Worm (Caenorhabditis elegans) whole organism, young adult: Measurements from ENCODE around the gene clc-27.

Experiments
- B0019.2 ChIP-seq: fragments of 200-800 bp; sonication (Bioruptor generic); conservative IDR thresholded peaks from 2 replicates; pipeline ENCODE4 v1.3.6; 2022; ENCODE audit warnings: missing genetic modification reagents, missing genetic modification characterization, missing compliant biosample characterization
- B0261.1 ChIP-seq: sonication (generic microtip); optimal IDR thresholded peaks from 2 replicates; lab custom pipeline; 2016; ENCODE audit warnings: mild to moderate bottlenecking, missing genetic modification characterization, moderate library complexity, missing compliant biosample characterization
- C17E4.6 ChIP-seq: fragments of 200-800 bp; sonication (Bioruptor generic); IDR thresholded peaks from 2 replicates; pipeline ENCODE4 v1.3.6; 2022; ENCODE audit warnings: missing genetic modification reagents, missing genetic modification characterization, missing compliant biosample characterization
- F37B4.10 ChIP-seq: fragments of 200-800 bp; sonication (Bioruptor generic); IDR thresholded peaks from 2 replicates; pipeline ENCODE4 v1.3.6; 2022; ENCODE audit warnings: missing genetic modification characterization, missing compliant biosample characterization
- F49E8.2 ChIP-seq: sonication (generic microtip); optimal IDR thresholded peaks from 3 replicates; lab custom pipeline; 2017; ENCODE audit warnings: missing genetic modification characterization, mild to moderate bottlenecking, missing compliant biosample characterization, antibody characterized with exemption, moderate library complexity; ENCODE audit not compliant: insufficient read depth
- F57C9.4 ChIP-seq: sonication (generic microtip); optimal IDR thresholded peaks from 2 replicates; lab custom pipeline; 2017; ENCODE audit warnings: mild to moderate bottlenecking, missing genetic modification characterization, missing compliant biosample characterization
- Y53G8AR.9 ChIP-seq: fragments of 200-800 bp; sonication (Bioruptor generic); conservative IDR thresholded peaks from 2 replicates; pipeline ENCODE4 v1.3.6; 2022; ENCODE audit warnings: missing genetic modification reagents, missing genetic modification characterization, missing compliant biosample characterization
- Y79H2A.3 ChIP-seq: fragments of 200-800 bp; sonication (Bioruptor generic); conservative IDR thresholded peaks from 2 replicates; pipeline ENCODE4 v1.3.6; 2022; ENCODE audit warnings: missing genetic modification reagents, missing genetic modification characterization, missing compliant biosample characterization
- Y95B8A.8 ChIP-seq: fragments of 200-800 bp; sonication (Bioruptor generic); IDR thresholded peaks from 2 replicates; pipeline ENCODE4 v1.3.6; 2022; ENCODE audit warnings: missing genetic modification reagents, missing genetic modification characterization, missing compliant biosample characterization
- ZK185.1 ChIP-seq: sonication (generic microtip); optimal IDR thresholded peaks from 2 replicates; lab custom pipeline; 2016; ENCODE audit warnings: mild to moderate bottlenecking, missing genetic modification characterization, missing compliant biosample characterization; ENCODE audit not compliant: poor library complexity, severe bottlenecking
- aptf-2 ChIP-seq: fragments of 200-800 bp; sonication (Bioruptor generic); conservative IDR thresholded peaks from 2 replicates; pipeline ENCODE4 v1.3.6; 2022; ENCODE audit warnings: missing genetic modification reagents, missing genetic modification characterization, missing compliant biosample characterization
- aptf-3 ChIP-seq: fragments of 200-800 bp; sonication (Bioruptor generic); IDR thresholded peaks from 2 replicates; pipeline ENCODE4 v1.3.6; 2022; ENCODE audit warnings: missing genetic modification characterization, missing compliant biosample characterization
- athp-1 ChIP-seq: sonication (generic microtip); optimal IDR thresholded peaks from 2 replicates; lab custom pipeline; 2017; ENCODE audit warnings: mild to moderate bottlenecking, missing genetic modification characterization, missing compliant biosample characterization
- attf-5 ChIP-seq: fragments of 200-800 bp; sonication (Bioruptor generic); optimal IDR thresholded peaks from 2 replicates; lab custom pipeline; 2018; ENCODE audit warnings: mild to moderate bottlenecking, missing genetic modification characterization, missing compliant biosample characterization
- cebp-2 ChIP-seq: fragments of 200-800 bp; sonication (Bioruptor generic); IDR thresholded peaks from 2 replicates; pipeline ENCODE4 v1.3.6; 2022; ENCODE audit warnings: missing genetic modification characterization, missing compliant biosample characterization
- ceh-100 ChIP-seq: fragments of 200-800 bp; sonication (Bioruptor generic); IDR thresholded peaks from 2 replicates; pipeline ENCODE4 v1.3.6; 2022; ENCODE audit warnings: missing genetic modification reagents, missing genetic modification characterization, missing compliant biosample characterization
- ceh-27 ChIP-seq: fragments of 200-800 bp; sonication (Bioruptor generic); optimal IDR thresholded peaks from 2 replicates; lab custom pipeline; 2018; ENCODE audit warnings: mild to moderate bottlenecking, missing genetic modification characterization, moderate library complexity, missing compliant biosample characterization
- ceh-40 ChIP-seq: fragments of 200-800 bp; sonication (Bioruptor generic); IDR thresholded peaks from 2 replicates; pipeline ENCODE4 v1.3.6; 2022; ENCODE audit warnings: missing genetic modification characterization, missing compliant biosample characterization
- ceh-58 ChIP-seq: fragments of 200-800 bp; sonication (Bioruptor generic); IDR thresholded peaks from 2 replicates; pipeline ENCODE4 v1.3.6; 2022; ENCODE audit warnings: missing genetic modification characterization, missing compliant biosample characterization
- ceh-79 ChIP-seq: sonication (generic microtip); optimal IDR thresholded peaks from 2 replicates; lab custom pipeline; 2017; ENCODE audit warnings: mild to moderate bottlenecking, missing genetic modification characterization, missing compliant biosample characterization
- ceh-91 ChIP-seq: fragments of 200-800 bp; sonication (Bioruptor generic); IDR thresholded peaks from 2 replicates; pipeline ENCODE4 v1.3.6; 2022; ENCODE audit warnings: missing genetic modification reagents, missing genetic modification characterization, missing compliant biosample characterization
- dpff-1 ChIP-seq: sonication (generic microtip); optimal IDR thresholded peaks from 2 replicates; lab custom pipeline; 2017; ENCODE audit warnings: mild to moderate bottlenecking, missing genetic modification characterization, missing compliant biosample characterization
- egrh-3 ChIP-seq: fragments of 200-800 bp; sonication (Bioruptor generic); IDR thresholded peaks from 2 replicates; pipeline ENCODE4 v1.3.6; 2022; ENCODE audit warnings: missing genetic modification reagents, missing genetic modification characterization, missing compliant biosample characterization
- ekl-4 ChIP-seq: fragments of 200-800 bp; sonication (Bioruptor generic); IDR thresholded peaks from 2 replicates; pipeline ENCODE4 v1.3.6; 2022; ENCODE audit warnings: missing genetic modification reagents, missing genetic modification characterization, missing compliant biosample characterization
- hmg-1.2 ChIP-seq: fragments of 200-800 bp; sonication (Bioruptor generic); IDR thresholded peaks from 2 replicates; pipeline ENCODE4 v1.3.6; 2022; ENCODE audit warnings: missing genetic modification reagents, missing genetic modification characterization, missing compliant biosample characterization
- let-526 ChIP-seq: fragments of 200-800 bp; sonication (Bioruptor generic); IDR thresholded peaks from 2 replicates; pipeline ENCODE4 v1.3.6; 2022; ENCODE audit warnings: missing genetic modification reagents, missing genetic modification characterization, missing compliant biosample characterization
- let-607 ChIP-seq, 2 experiments: fragments of 200-800 bp in 1 of 2; sonication (Bioruptor generic) in 1 of 2; sonication (generic microtip) in 1 of 2; optimal IDR thresholded peaks; 2 replicates each; lab custom pipeline; 2016 to 2018; ENCODE audit warnings: mild to moderate bottlenecking in 2 of 2, missing compliant biosample characterization in 2 of 2, missing genetic modification characterization in 2 of 2, moderate library complexity in 2 of 2, missing genotype in 1 of 2
- lir-1 ChIP-seq: fragments of 200-800 bp; sonication (Bioruptor generic); conservative IDR thresholded peaks from 2 replicates; pipeline ENCODE4 v1.3.6; 2022; ENCODE audit warnings: missing genetic modification reagents, missing genetic modification characterization, missing compliant biosample characterization
- madf-10 ChIP-seq: sonication (generic microtip); optimal IDR thresholded peaks from 2 replicates; lab custom pipeline; 2016; ENCODE audit warnings: mild to moderate bottlenecking, missing genetic modification characterization, missing compliant biosample characterization
- madf-8 ChIP-seq: fragments of 200-800 bp; sonication (Bioruptor generic); conservative IDR thresholded peaks from 2 replicates; pipeline ENCODE4 v1.3.6; 2022; ENCODE audit warnings: missing genetic modification reagents, missing genetic modification characterization, missing compliant biosample characterization
- mel-28 ChIP-seq: sonication (generic microtip); optimal IDR thresholded peaks from 2 replicates; lab custom pipeline; 2016; ENCODE audit warnings: borderline replicate concordance, mild to moderate bottlenecking, missing genetic modification characterization, missing compliant biosample characterization
- mes-4 ChIP-seq: sonication (generic microtip); optimal IDR thresholded peaks from 2 replicates; lab custom pipeline; 2016; ENCODE audit warnings: missing genotype, missing genetic modification characterization, missing compliant biosample characterization
- nfya-1 ChIP-seq: sonication (generic microtip); optimal IDR thresholded peaks from 2 replicates; lab custom pipeline; 2017; ENCODE audit warnings: antibody characterized with exemption, missing compliant biosample characterization, missing genetic modification characterization, borderline replicate concordance; ENCODE audit not compliant: insufficient read depth
- nfya-2 ChIP-seq: fragments of 200-800 bp; sonication (Bioruptor generic); IDR thresholded peaks from 2 replicates; pipeline ENCODE4 v1.3.6; 2022; ENCODE audit warnings: missing genetic modification reagents, missing genetic modification characterization, missing compliant biosample characterization
- nhr-120 ChIP-seq: fragments of 200-800 bp; sonication (Bioruptor generic); IDR thresholded peaks from 2 replicates; pipeline ENCODE4 v1.3.6; 2022; ENCODE audit warnings: missing genetic modification characterization, missing compliant biosample characterization
- pbrm-1 ChIP-seq: fragments of 200-800 bp; sonication (Bioruptor generic); IDR thresholded peaks from 2 replicates; pipeline ENCODE4 v1.3.6; 2022; ENCODE audit warnings: missing genetic modification reagents, missing genetic modification characterization, missing compliant biosample characterization
- rpc-1 ChIP-seq, 2 experiments: fragments of 150-350 bp in 1 of 2; sonication (generic microtip) in 1 of 2; optimal IDR thresholded peaks; 2 replicates each; lab custom pipeline; 2014 to 2018; ENCODE audit warnings: missing biosample characterization in 1 of 2, missing genetic modification characterization in 1 of 2, missing genetic modification reagents in 1 of 2, missing genotype in 1 of 2
- sea-2 ChIP-seq: fragments of 200-800 bp; sonication (Bioruptor generic); IDR thresholded peaks from 2 replicates; pipeline ENCODE4 v1.3.6; 2022; ENCODE audit warnings: missing genetic modification characterization, missing compliant biosample characterization
- snpc-1.3 ChIP-seq: sonication (generic microtip); optimal IDR thresholded peaks from 2 replicates; lab custom pipeline; 2017; ENCODE audit warnings: missing genetic modification characterization, mild to moderate bottlenecking, missing compliant biosample characterization, antibody characterized with exemption, moderate library complexity, missing genotype, missing genetic modification reagents; ENCODE audit not compliant: insufficient read depth
- sptf-2 ChIP-seq: fragments of 200-800 bp; sonication (Bioruptor generic); optimal IDR thresholded peaks from 2 replicates; lab custom pipeline; 2018; ENCODE audit warnings: mild to moderate bottlenecking, missing genetic modification characterization, missing compliant biosample characterization
- tbp1 ChIP-seq: fragments of 200-800 bp; sonication (Bioruptor generic); optimal IDR thresholded peaks from 2 replicates; lab custom pipeline; 2018; ENCODE audit warnings: mild to moderate bottlenecking, missing genetic modification characterization, missing compliant biosample characterization
- zfh-2 ChIP-seq: fragments of 200-800 bp; sonication (Bioruptor generic); conservative IDR thresholded peaks from 2 replicates; pipeline ENCODE4 v1.3.6; 2022; ENCODE audit warnings: missing genetic modification reagents, missing genetic modification characterization, missing compliant biosample characterization
- zim-3 ChIP-seq: sonication (generic microtip); optimal IDR thresholded peaks from 2 replicates; lab custom pipeline; 2017; ENCODE audit warnings: mild to moderate bottlenecking, missing genetic modification characterization, moderate library complexity, missing compliant biosample characterization
- ztf-18 ChIP-seq: sonication (generic microtip); optimal IDR thresholded peaks from 2 replicates; lab custom pipeline; 2016; ENCODE audit warnings: missing genotype, mild to moderate bottlenecking, missing genetic modification characterization, missing compliant biosample characterization

Gene clc-27

ce11 chrIII:1009775-1010174 is 1.6 kb downstream of the clc-27 start, which contains the start of gene clc-24:
clc-24 (plus strand) TSS chrIII:1010037.
- TF ChIP-seq ekl-4 (GFP tag; lab: Robert Waterston, UW) (no peak), attf-5 (no peak), sptf-2 (GFP tag; lab: Kevin White, UChicago) (no peak), snpc-1.3 (tag; lab: Kevin White, UChicago) (no peak), madf-8 (GFP tag; lab: Robert Waterston, UW) (no peak), nfya-1 (tag; lab: Kevin White, UChicago) (no peak), egrh-3 (GFP tag; lab: Robert Waterston, UW) (peak; percentile 26; the same call in 1 of the 2 replicates), nhr-120 (no peak), tbp1 (GFP tag; lab: Kevin White, UChicago) (peak; percentile 80), rpc-1 (optimal IDR thresholded peaks at IDR 0.05; lab: Kevin White, UChicago) (peak; percentile 3), rpc-1 (tag; optimal IDR thresholded peaks at IDR 0.05; lab: Kevin White, UChicago) (peak; percentile 58), ceh-58 (GFP tag; lab: Robert Waterston, UW) (no peak), ceh-79 (tag; lab: Kevin White, UChicago) (no peak), ceh-40 (GFP tag; lab: Robert Waterston, UW) (no peak), B0019.2 (GFP tag; lab: Robert Waterston, UW) (no peak), ztf-18 (tag; lab: Kevin White, UChicago) (no peak), ceh-27 (GFP tag; lab: Kevin White, UChicago) (no peak), Y79H2A.3 (GFP tag; lab: Robert Waterston, UW) (no peak), aptf-3 (GFP tag; lab: Robert Waterston, UW) (no peak), aptf-2 (GFP tag; lab: Robert Waterston, UW) (no peak), sea-2 (GFP tag; lab: Robert Waterston, UW) (no peak), F57C9.4 (no peak), ZK185.1 (tag; lab: Kevin White, UChicago) (no peak), lir-1 (GFP tag; lab: Robert Waterston, UW) (no peak), mel-28 (tag; lab: Kevin White, UChicago) (no peak), let-526 (GFP tag; lab: Robert Waterston, UW) (no peak), nfya-2 (GFP tag; lab: Robert Waterston, UW) (no peak), cebp-2 (GFP tag; lab: Robert Waterston, UW) (no peak), madf-10 (no peak), zfh-2 (GFP tag; lab: Robert Waterston, UW) (peak; percentile 50), pbrm-1 (GFP tag; lab: Robert Waterston, UW) (no peak), let-607 (tag; optimal IDR thresholded peaks at IDR 0.05; lab: Kevin White, UChicago) (no peak), B0261.1 (tag; lab: Kevin White, UChicago) (peak; percentile 5)
- TF ChIP-seq, all 124 proteins: peak for 5

ce11 chrIII:1016080-1016479 is 7.9 kb downstream of the clc-27 start, which contains the start of gene Y34F4.3:
Y34F4.3 (minus strand) TSS chrIII:1016180.
- TF ChIP-seq F49E8.2 (tag; lab: Kevin White, UChicago): no peak
- TF ChIP-seq F37B4.10: no peak
- no peak for TF ChIP-seq madf-8 (GFP tag; lab: Robert Waterston, UW)
- TF ChIP-seq Y53G8AR.9: no peak
- TF ChIP-seq Y95B8A.8: no peak
- TF ChIP-seq mes-4 (tag; lab: Kevin White, UChicago): no peak
- no peak for TF ChIP-seq ceh-100 (GFP tag; lab: Robert Waterston, UW)
- TF ChIP-seq athp-1 (tag; lab: Kevin White, UChicago): no peak
- no peak for TF ChIP-seq ceh-40 (GFP tag; lab: Robert Waterston, UW)
- no peak for TF ChIP-seq egrh-3 (GFP tag; lab: Robert Waterston, UW)
- TF ChIP-seq ceh-91 (GFP tag; lab: Robert Waterston, UW): no peak
- TF ChIP-seq zim-3: no peak
- no peak for TF ChIP-seq nfya-2 (GFP tag; lab: Robert Waterston, UW)
- TF ChIP-seq C17E4.6 (GFP tag; lab: Robert Waterston, UW): no peak
- TF ChIP-seq dpff-1: no peak
- no peak for TF ChIP-seq hmg-1.2 (GFP tag; lab: Robert Waterston, UW)
- TF ChIP-seq mel-28 (tag; lab: Kevin White, UChicago): no peak
- TF ChIP-seq let-526 (GFP tag; lab: Robert Waterston, UW): no peak
